Worm (Caenorhabditis elegans): ENCODE results near the gene F09C6.13.

F09C6.13 gene

ce11 chrV:16884744-16885143, at the start of gene F09C6.13:
Gene F09C6.13, plus strand, starts transcription at chrV:16885044.
- no peak for TF ChIP-seq nhr-10 (tag; optimal IDR thresholded peaks at IDR 0.05)
- no peak for TF ChIP-seq nhr-11 (tag; optimal IDR thresholded peaks at IDR 0.05)
- no peak for TF ChIP-seq dmd-4 (tag; optimal IDR thresholded peaks at IDR 0.05)
- no peak for TF ChIP-seq peb-1 (tag; optimal IDR thresholded peaks at IDR 0.05)
- no peak for TF ChIP-seq fos-1 (tag; optimal IDR thresholded peaks at IDR 0.05)
- TF ChIP-seq R02D3.7 (tag; optimal IDR thresholded peaks at IDR 0.05): no peak
- TF ChIP-seq unc-39 (tag; optimal IDR thresholded peaks at IDR 0.05): no peak
- TF ChIP-seq ceh-16 (tag; optimal IDR thresholded peaks at IDR 0.05): no peak
- no peak for TF ChIP-seq Y55F3AM.14 (GFP tag; optimal IDR thresholded peaks at IDR 0.05)
- no peak for TF ChIP-seq lin-39 (tag; optimal IDR thresholded peaks at IDR 0.05)
- no peak for TF ChIP-seq egl-27 (tag; optimal IDR thresholded peaks at IDR 0.05)
- TF ChIP-seq ceh-82 (tag; optimal IDR thresholded peaks at IDR 0.05): no peak
- TF ChIP-seq ztf-4 (tag; optimal IDR thresholded peaks at IDR 0.05): no peak

- TF ChIP-seq nhr-77 (tag; optimal IDR thresholded peaks at IDR 0.05) (no peak), crh-2 (tag; optimal IDR thresholded peaks at IDR 0.05) (no peak), mab-5 (tag; optimal IDR thresholded peaks at IDR 0.05) (no peak), lin-39 (tag; optimal IDR thresholded peaks at IDR 0.05) (no peak), Y55F3AM.14 (GFP tag; optimal IDR thresholded peaks at IDR 0.05) (no peak), nhr-25 (tag; optimal IDR thresholded peaks at IDR 0.05) (no peak), ztf-11 (tag; optimal IDR thresholded peaks at IDR 0.05) (no peak), lsy-2 (tag; optimal IDR thresholded peaks at IDR 0.05) (no peak), nhr-10 (tag; optimal IDR thresholded peaks at IDR 0.05) (no peak), ama-1 (optimal IDR thresholded peaks at IDR 0.05) (no peak)
Observed at ce11 chrV:16836100-16836499, 48.7 kb upstream of the F09C6.13 start.

- TF ChIP-seq ama-1 (optimal IDR thresholded peaks at IDR 0.05) (no peak), crh-2 (tag; optimal IDR thresholded peaks at IDR 0.05) (no peak), nhr-237 (tag; optimal IDR thresholded peaks at IDR 0.05) (no peak), lsy-2 (tag; optimal IDR thresholded peaks at IDR 0.05) (no peak), ceh-82 (tag; optimal IDR thresholded peaks at IDR 0.05) (no peak)
Observed at ce11 chrV:16838435-16838834, 46.4 kb upstream of the F09C6.13 start.

DNA sequence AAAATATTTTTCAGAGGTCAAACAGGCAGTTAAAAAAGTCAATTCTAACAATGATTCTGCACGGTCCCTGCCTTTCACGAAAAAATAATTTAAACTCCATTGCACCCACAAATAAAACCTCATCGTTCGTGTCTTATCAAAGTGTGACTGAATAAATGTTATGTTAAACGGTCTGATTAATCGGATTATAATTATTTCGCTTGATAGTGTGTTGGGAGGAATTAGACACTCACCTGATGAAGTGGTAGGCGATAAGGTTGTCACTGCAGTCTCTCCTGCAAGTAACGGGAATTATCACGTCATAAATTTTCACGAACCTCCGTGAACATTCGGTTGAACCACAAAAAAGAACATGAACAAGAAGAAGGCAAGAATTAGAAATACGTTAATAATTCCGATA, 44.6 kb upstream of the F09C6.13 start:
- TF ChIP-seq lin-13 (GFP tag; optimal IDR thresholded peaks at IDR 0.05): no peak
- TF ChIP-seq sma-9 (GFP tag; optimal IDR thresholded peaks at IDR 0.05): peak; percentile 50
- TF ChIP-seq sma-9 (tag; optimal IDR thresholded peaks at IDR 0.05): no peak
- peak; percentile 76 for TF ChIP-seq fos-1 (tag; optimal IDR thresholded peaks at IDR 0.05)
- TF ChIP-seq nhr-237 (tag; optimal IDR thresholded peaks at IDR 0.05): no peak

DNA sequence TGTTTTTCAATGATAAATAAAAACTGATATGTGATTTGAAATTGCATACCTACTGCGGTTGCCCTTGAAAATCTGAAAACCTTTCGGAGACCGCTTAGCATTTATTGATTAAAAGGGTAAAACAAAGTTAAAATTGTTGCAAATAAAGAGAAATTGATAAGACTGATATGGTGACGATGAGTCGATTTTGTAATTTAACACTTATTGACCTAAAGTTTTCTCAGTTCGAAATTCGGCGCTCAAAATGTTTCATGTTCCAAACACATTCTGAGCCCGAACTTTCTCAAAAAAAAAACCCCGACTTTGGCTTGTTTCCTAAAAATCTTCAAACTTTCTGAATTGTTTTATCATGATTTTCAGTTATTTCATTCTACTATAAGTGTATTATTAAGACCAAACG, 43.9 kb upstream of the F09C6.13 start, which contains the start of gene clec-40:
TSS of gene clec-40 (minus strand) at position 101 of the 400 bp plus-strand sequence.
- TF ChIP-seq lin-39 (tag; optimal IDR thresholded peaks at IDR 0.05) (no peak), ceh-82 (tag; optimal IDR thresholded peaks at IDR 0.05) (no peak), lsy-2 (tag; optimal IDR thresholded peaks at IDR 0.05) (no peak), nhr-23 (tag; optimal IDR thresholded peaks at IDR 0.05) (no peak), C34F6.9 (tag; optimal IDR thresholded peaks at IDR 0.05) (no peak), ama-1 (optimal IDR thresholded peaks at IDR 0.05) (no peak), nhr-12 (tag; optimal IDR thresholded peaks at IDR 0.05) (no peak), crh-2 (tag; optimal IDR thresholded peaks at IDR 0.05) (no peak), dmd-4 (tag; optimal IDR thresholded peaks at IDR 0.05) (no peak), zag-1 (tag; optimal IDR thresholded peaks at IDR 0.05) (no peak), skn-1 (tag; optimal IDR thresholded peaks at IDR 0.05) (no peak), elt-3 (tag; optimal IDR thresholded peaks at IDR 0.05) (no peak), nhr-77 (tag; optimal IDR thresholded peaks at IDR 0.05) (no peak)

ce11 chrV:16842941-16843340, 41.9 kb upstream of the F09C6.13 start, which contains the start of gene clec-25:
Gene clec-25, plus strand, starts transcription at chrV:16843241.
- TF ChIP-seq crh-2 (tag; optimal IDR thresholded peaks at IDR 0.05) (no peak), unc-62 (GFP tag; optimal IDR thresholded peaks at IDR 0.05) (no peak), R02D3.7 (tag; optimal IDR thresholded peaks at IDR 0.05) (no peak), nhr-237 (tag; optimal IDR thresholded peaks at IDR 0.05) (no peak), fos-1 (tag; optimal IDR thresholded peaks at IDR 0.05) (no peak), elt-1 (tag; optimal IDR thresholded peaks at IDR 0.05) (no peak), nhr-12 (tag; optimal IDR thresholded peaks at IDR 0.05) (no peak), snpc-4 (tag; optimal IDR thresholded peaks at IDR 0.05) (no peak), ZK546.5 (tag; optimal IDR thresholded peaks at IDR 0.05) (no peak), ceh-16 (tag; optimal IDR thresholded peaks at IDR 0.05) (no peak), gmeb-1 (tag; optimal IDR thresholded peaks at IDR 0.05) (no peak), ama-1 (optimal IDR thresholded peaks at IDR 0.05) (no peak), nhr-129 (tag; optimal IDR thresholded peaks at IDR 0.05) (no peak), nhr-11 (tag; optimal IDR thresholded peaks at IDR 0.05) (no peak), nhr-21 (tag; optimal IDR thresholded peaks at IDR 0.05) (no peak), unc-55 (GFP tag; optimal IDR thresholded peaks at IDR 0.05) (no peak), C34F6.9 (tag; optimal IDR thresholded peaks at IDR 0.05) (no peak)
